Fruit fly (Drosophila melanogaster) whole organism, embryonic: Measurements from ENCODE around the gene CG10435.

Experiments used
- Bdp1 ChIP-seq: fragments of 200-800 bp; sonication (Bioruptor generic); optimal IDR thresholded peaks from 3 replicates; lab custom pipeline; 2016; ENCODE audit warnings: missing biosample characterization, missing genetic modification characterization
- Bteb2 ChIP-seq: fragments of 200-800 bp; sonication (Bioruptor generic); optimal IDR thresholded peaks from 2 replicates; lab custom pipeline; 2016; ENCODE audit warnings: missing biosample characterization, missing genetic modification characterization
- C15 ChIP-seq: fragments of 200-800 bp; sonication (Bioruptor generic); IDR thresholded peaks from 3 replicates; pipeline ENCODE4 v1.3.6; 2022; ENCODE audit warnings: missing biosample characterization, missing genetic modification characterization
- CG10543 ChIP-seq: fragments of 200-800 bp; sonication (Bioruptor generic); optimal IDR thresholded peaks from 3 replicates; lab custom pipeline; 2017; ENCODE audit warnings: missing biosample characterization, mild to moderate bottlenecking, missing genetic modification characterization, moderate library complexity
- CG11723 ChIP-seq: fragments of 200-800 bp; sonication (Bioruptor generic); optimal IDR thresholded peaks from 2 replicates; lab custom pipeline; 2017; ENCODE audit warnings: missing biosample characterization, mild to moderate bottlenecking, missing genetic modification characterization
- CG12769 ChIP-seq: fragments of 200-800 bp; sonication (Bioruptor generic); optimal IDR thresholded peaks from 2 replicates; lab custom pipeline; 2019; ENCODE audit warnings: missing biosample characterization, mild to moderate bottlenecking, missing genetic modification characterization, moderate library complexity
- CG13296 ChIP-seq: fragments of 200-800 bp; sonication (Bioruptor generic); optimal IDR thresholded peaks from 3 replicates; lab custom pipeline; 2018; ENCODE audit warnings: missing biosample characterization, mild to moderate bottlenecking, missing genetic modification characterization
- CG13775 ChIP-seq: fragments of 200-800 bp; sonication (Bioruptor generic); optimal IDR thresholded peaks from 3 replicates; lab custom pipeline; 2017; ENCODE audit warnings: missing biosample characterization, mild to moderate bottlenecking, missing genetic modification characterization
- CG14014 ChIP-seq: fragments of 200-800 bp; sonication (Bioruptor generic); IDR thresholded peaks from 2 replicates; pipeline ENCODE4 v1.3.6; 2022; ENCODE audit warnings: missing biosample characterization, missing genetic modification characterization
- CG2202 ChIP-seq: fragments of 200-800 bp; sonication (Bioruptor generic); optimal IDR thresholded peaks from 2 replicates; lab custom pipeline; 2018; ENCODE audit warnings: missing biosample characterization, mild to moderate bottlenecking, missing genetic modification characterization
- CG30431 ChIP-seq: fragments of 200-800 bp; sonication (Bioruptor generic); optimal IDR thresholded peaks from 2 replicates; lab custom pipeline; 2017; ENCODE audit warnings: missing biosample characterization, missing genetic modification characterization
- CG33557 ChIP-seq: fragments of 200-800 bp; sonication (Bioruptor generic); optimal IDR thresholded peaks from 2 replicates; lab custom pipeline; 2019; ENCODE audit warnings: missing biosample characterization, mild to moderate bottlenecking, missing genetic modification characterization, moderate library complexity
- CG4360 ChIP-seq: fragments of 200-800 bp; sonication (Bioruptor generic); IDR thresholded peaks from 2 replicates; pipeline ENCODE4 v1.3.6; 2022; ENCODE audit warnings: missing biosample characterization, missing genetic modification characterization
- CG4730 ChIP-seq: fragments of 200-800 bp; sonication (Bioruptor generic); IDR thresholded peaks from 2 replicates; pipeline ENCODE4 v1.3.6; 2022; ENCODE audit warnings: missing biosample characterization, missing genetic modification characterization
- CG5953 ChIP-seq: fragments of 200-800 bp; sonication (Bioruptor generic); IDR thresholded peaks from 2 replicates; pipeline ENCODE4 v1.3.6; 2022; ENCODE audit warnings: missing biosample characterization, missing genetic modification characterization
- CG7372 ChIP-seq: fragments of 200-800 bp; sonication (Bioruptor generic); IDR thresholded peaks from 2 replicates; pipeline ENCODE4 v1.3.6; 2022; ENCODE audit warnings: missing biosample characterization, missing genetic modification characterization
- CG7745 ChIP-seq: fragments of 200-800 bp; sonication (Bioruptor generic); optimal IDR thresholded peaks from 2 replicates; lab custom pipeline; 2018; ENCODE audit warnings: missing biosample characterization, mild to moderate bottlenecking, missing genetic modification characterization, moderate library complexity
- CG8290 ChIP-seq, 3 experiments: fragments of 200-800 bp; sonication (Bioruptor generic); optimal IDR thresholded peaks; 2 replicates each; lab custom pipeline; 2016 to 2019; ENCODE audit warnings: missing biosample characterization in 3 of 3, missing genetic modification characterization in 3 of 3, mild to moderate bottlenecking in 2 of 3, moderate library complexity in 1 of 3
- CG8478 ChIP-seq: fragments of >200 bp; optimal IDR thresholded peaks from 2 replicates; lab custom pipeline; 2018
- CG9817 ChIP-seq: fragments of 200-800 bp; sonication (Bioruptor generic); optimal IDR thresholded peaks from 2 replicates; lab custom pipeline; 2018; ENCODE audit warnings: missing biosample characterization, mild to moderate bottlenecking, missing genetic modification characterization, moderate library complexity
- CG9876 ChIP-seq: fragments of 200-800 bp; sonication (Bioruptor generic); optimal IDR thresholded peaks from 2 replicates; lab custom pipeline; 2016; ENCODE audit warnings: missing biosample characterization, missing genetic modification characterization
- Deaf1 ChIP-seq: fragments of 200-800 bp; optimal IDR thresholded peaks from 3 replicates; lab custom pipeline; 2019; ENCODE audit warnings: missing biosample characterization, mild to moderate bottlenecking, missing genetic modification characterization, moderate library complexity
- Elba2 ChIP-seq: fragments of 200-800 bp; sonication (Bioruptor generic); optimal IDR thresholded peaks from 3 replicates; lab custom pipeline; 2016; ENCODE audit warnings: missing biosample characterization, missing genetic modification characterization
- Hr78 ChIP-seq, 2 experiments: fragments of 200-800 bp in 1 of 2; fragments of >200 bp in 1 of 2; sonication (Bioruptor generic) in 1 of 2; optimal IDR thresholded peaks; 2 replicates each; lab custom pipeline; 2017 to 2019; ENCODE audit warnings: missing biosample characterization in 2 of 2, missing genetic modification characterization in 2 of 2, mild to moderate bottlenecking in 1 of 2, moderate library complexity in 1 of 2
- Hsf ChIP-seq: fragments of 200-800 bp; sonication (Bioruptor generic); optimal IDR thresholded peaks from 3 replicates; lab custom pipeline; 2016; ENCODE audit warnings: missing biosample characterization, missing genetic modification characterization
- Med ChIP-seq: fragments of 200-800 bp; sonication (Bioruptor generic); peaks from one replicate; lab custom pipeline; 2016; ENCODE audit warnings: missing biosample characterization, missing genetic modification characterization, mild to moderate bottlenecking, inconsistent platforms, moderate library complexity
- NC2α ChIP-seq: fragments of 200-800 bp; sonication (Bioruptor generic); optimal IDR thresholded peaks from 2 replicates; lab custom pipeline; 2016; ENCODE audit warnings: missing biosample characterization, missing genetic modification characterization
- aop ChIP-seq: fragments of 200-800 bp; sonication (Bioruptor generic); IDR thresholded peaks from 2 replicates; pipeline ENCODE4 v1.3.6; 2022; ENCODE audit warnings: missing biosample characterization, missing genetic modification characterization
- croc ChIP-seq: fragments of 200-800 bp; sonication (Bioruptor generic); conservative IDR thresholded peaks from 3 replicates; pipeline ENCODE4 v1.3.6; 2022; ENCODE audit warnings: missing biosample characterization, missing genetic modification characterization
- cwo ChIP-seq: fragments of 200-800 bp; sonication (Bioruptor generic); optimal IDR thresholded peaks from 3 replicates; lab custom pipeline; 2017; ENCODE audit warnings: missing biosample characterization, missing genetic modification characterization, mild to moderate bottlenecking, moderate library complexity, missing genetic modification reagents
- dimm ChIP-seq: fragments of 200-800 bp; sonication (Bioruptor generic); IDR thresholded peaks from 2 replicates; pipeline ENCODE4 v1.3.6; 2022; ENCODE audit warnings: missing biosample characterization, missing genetic modification characterization
- gsb ChIP-seq: fragments of 200-800 bp; sonication (Bioruptor generic); IDR thresholded peaks from 2 replicates; pipeline ENCODE4 v1.3.6; 2022; ENCODE audit warnings: missing biosample characterization, missing genetic modification characterization
- gsb-n ChIP-seq: fragments of 200-800 bp; sonication (Bioruptor generic); optimal IDR thresholded peaks from 3 replicates; lab custom pipeline; 2018; ENCODE audit warnings: missing biosample characterization, mild to moderate bottlenecking, missing genetic modification characterization
- ind ChIP-seq: fragments of 200-800 bp; sonication (Bioruptor generic); optimal IDR thresholded peaks from 3 replicates; lab custom pipeline; 2016; ENCODE audit warnings: missing biosample characterization, missing genetic modification characterization
- lab ChIP-seq: fragments of 200-800 bp; sonication (Bioruptor generic); optimal IDR thresholded peaks from 3 replicates; lab custom pipeline; 2017; ENCODE audit warnings: missing biosample characterization, missing genetic modification characterization, mild to moderate bottlenecking, moderate library complexity, missing genetic modification reagents
- mam ChIP-seq: fragments of 200-800 bp; sonication (Bioruptor generic); optimal IDR thresholded peaks from 3 replicates; lab custom pipeline; 2016; ENCODE audit warnings: missing biosample characterization, missing genetic modification characterization
- mirr ChIP-seq: fragments of 200-800 bp; sonication (Bioruptor generic); optimal IDR thresholded peaks from 3 replicates; lab custom pipeline; 2018; ENCODE audit warnings: missing biosample characterization, mild to moderate bottlenecking, missing genetic modification characterization
- nerfin-1 ChIP-seq: fragments of 200-800 bp; sonication (Bioruptor generic); optimal IDR thresholded peaks from 3 replicates; lab custom pipeline; 2019; ENCODE audit warnings: missing biosample characterization, mild to moderate bottlenecking, missing genetic modification characterization, moderate library complexity
- onecut ChIP-seq: fragments of 200-800 bp; sonication (Bioruptor generic); IDR thresholded peaks from 2 replicates; pipeline ENCODE4 v1.3.6; 2022; ENCODE audit warnings: missing biosample characterization, missing genetic modification characterization
- p53 ChIP-seq: fragments of 200-800 bp; sonication (Bioruptor generic); optimal IDR thresholded peaks from 2 replicates; lab custom pipeline; 2016; ENCODE audit warnings: missing biosample characterization, missing genetic modification characterization
- pb ChIP-seq: fragments of 200-800 bp; sonication (Bioruptor generic); optimal IDR thresholded peaks from 3 replicates; lab custom pipeline; 2016; ENCODE audit warnings: missing biosample characterization, missing genetic modification characterization
- pfk ChIP-seq: fragments of 200-800 bp; sonication (Bioruptor generic); optimal IDR thresholded peaks from 2 replicates; lab custom pipeline; 2018; ENCODE audit warnings: missing biosample characterization, mild to moderate bottlenecking, missing genetic modification characterization, moderate library complexity
- pita ChIP-seq: fragments of 200-800 bp; sonication (Bioruptor generic); optimal IDR thresholded peaks from 2 replicates; lab custom pipeline; 2017; ENCODE audit warnings: missing biosample characterization, mild to moderate bottlenecking, missing genetic modification characterization
- pnt ChIP-seq: fragments of 200-800 bp; sonication (Bioruptor generic); optimal IDR thresholded peaks from 3 replicates; lab custom pipeline; 2016; ENCODE audit warnings: missing biosample characterization, missing genetic modification characterization
- pros ChIP-seq: fragments of 200-800 bp; sonication (Bioruptor generic); optimal IDR thresholded peaks from 3 replicates; lab custom pipeline; 2019; ENCODE audit warnings: missing biosample characterization, mild to moderate bottlenecking, missing genetic modification characterization, moderate library complexity
- rib ChIP-seq: fragments of 200-800 bp; sonication (Bioruptor generic); IDR thresholded peaks from 2 replicates; pipeline ENCODE4 v1.3.6; 2022; ENCODE audit warnings: missing biosample characterization, missing genetic modification characterization
- sd ChIP-seq: fragments of 200-800 bp; sonication (Bioruptor generic); optimal IDR thresholded peaks from 3 replicates; lab custom pipeline; 2018; ENCODE audit warnings: missing biosample characterization, mild to moderate bottlenecking, missing genetic modification characterization, moderate library complexity
- toy ChIP-seq: fragments of 200-800 bp; sonication (Bioruptor generic); IDR thresholded peaks from 2 replicates; pipeline ENCODE4 v1.3.6; 2022; ENCODE audit warnings: missing biosample characterization, missing genetic modification characterization
- tx ChIP-seq: fragments of 200-800 bp; sonication (Bioruptor generic); optimal IDR thresholded peaks from 2 replicates; lab custom pipeline; 2016; ENCODE audit warnings: missing biosample characterization, missing genetic modification characterization
- usp ChIP-seq: fragments of >200 bp; optimal IDR thresholded peaks from 2 replicates; lab custom pipeline; 2017; ENCODE audit warnings: missing biosample characterization, missing genetic modification characterization
- z ChIP-seq: fragments of 200-800 bp; sonication (Bioruptor generic); IDR thresholded peaks from 3 replicates; pipeline ENCODE4 v1.3.6; 2022; ENCODE audit warnings: missing biosample characterization, missing genetic modification characterization
- zen2 ChIP-seq: fragments of 200-800 bp; sonication (Bioruptor generic); IDR thresholded peaks from 3 replicates; pipeline ENCODE4 v1.3.6; 2022; ENCODE audit warnings: missing biosample characterization, missing genetic modification characterization; ENCODE audit not compliant: partially characterized antibody

Gene CG10435

dm6 chr3R:8009080-8009620, 3.9 kb downstream of the CG10435 start, which contains the start of the genes CG11052 and CG3223 (continued):
- no peak for TF ChIP-seq aop (GFP tag; lab: Robert Waterston, UW)
- no peak for TF ChIP-seq NC2α (GFP tag; lab: Kevin White, UChicago)
- no peak for TF ChIP-seq CG30431 (GFP tag; lab: Kevin White, UChicago)
- TF ChIP-seq CG14014 (GFP tag; lab: Robert Waterston, UW), result no peak; the same call in 1 of the 2 replicates
- no peak for TF ChIP-seq gsb (GFP tag; lab: Robert Waterston, UW)
- TF ChIP-seq onecut, result peak; percentile 52
- TF ChIP-seq pros (GFP tag; lab: Kevin White, UChicago), result no peak
- TF ChIP-seq CG4360, result no peak
- TF ChIP-seq toy (GFP tag; lab: Robert Waterston, UW), result no peak
- TF ChIP-seq CG11723 (GFP tag; lab: Kevin White, UChicago), result no peak
- no peak for TF ChIP-seq z
- no peak for TF ChIP-seq ind (GFP tag; lab: Kevin White, UChicago)
- no peak for TF ChIP-seq gsb-n (tag; lab: Kevin White, UChicago)
- no peak for TF ChIP-seq CG9876 (GFP tag; lab: Kevin White, UChicago)
- no peak for TF ChIP-seq pfk (GFP tag; lab: Kevin White, UChicago)
- TF ChIP-seq Elba2, result peak; percentile 94
- no peak for TF ChIP-seq usp (GFP tag; lab: Kevin White, UChicago)
- no peak for TF ChIP-seq CG2202 (tag; lab: Kevin White, UChicago)
- peak; percentile 8 for TF ChIP-seq mam (GFP tag; lab: Kevin White, UChicago)
- TF ChIP-seq tx (GFP tag; lab: Kevin White, UChicago), result no peak
- TF ChIP-seq p53 (GFP tag; lab: Kevin White, UChicago), result no peak
- TF ChIP-seq CG7372, result no peak
- TF ChIP-seq rib (GFP tag; lab: Robert Waterston, UW), result no peak
- no peak for TF ChIP-seq pb
- TF ChIP-seq mirr (GFP tag; lab: Kevin White, UChicago), result peak; percentile 10
- no peak for TF ChIP-seq CG4730
- TF ChIP-seq CG8478 (lab: Kevin White, UChicago), result no peak
- TF ChIP-seq CG9817 (tag; lab: Kevin White, UChicago), result no peak
- TF ChIP-seq cwo, result no peak
- TF ChIP-seq CG13296 (GFP tag; lab: Kevin White, UChicago), result peak; percentile 34
- no peak for TF ChIP-seq CG33557 (GFP tag; lab: Kevin White, UChicago)
- no peak for TF ChIP-seq CG7745
- TF ChIP-seq C15 (GFP tag; lab: Robert Waterston, UW), result no peak
- no peak for TF ChIP-seq dimm (GFP tag; lab: Robert Waterston, UW)
- TF ChIP-seq pnt (GFP tag; lab: Kevin White, UChicago), result no peak
- no peak for TF ChIP-seq CG12769 (tag; lab: Kevin White, UChicago)
- no peak for TF ChIP-seq zen2
- TF ChIP-seq Bteb2 (GFP tag; lab: Kevin White, UChicago), result no peak
- no peak for TF ChIP-seq CG13775
- no peak for TF ChIP-seq CG8290 (GFP tag; optimal IDR thresholded peaks at IDR 0.05; lab: Kevin White, UChicago)
- TF ChIP-seq CG8290 (tag; optimal IDR thresholded peaks at IDR 0.05; lab: Kevin White, UChicago), result peak in 1 of 2 experiments; percentile 12
- no peak for TF ChIP-seq Bdp1 (GFP tag; lab: Kevin White, UChicago)
- TF ChIP-seq Hr78 (GFP tag; optimal IDR thresholded peaks at IDR 0.05; lab: Kevin White, UChicago), result no peak
- peak; percentile 89 for TF ChIP-seq Med
- TF ChIP-seq croc (GFP tag; lab: Robert Waterston, UW), result no peak
- TF ChIP-seq CG10543 (GFP tag; lab: Kevin White, UChicago), result peak; percentile 6
- TF ChIP-seq nerfin-1 (tag; lab: Kevin White, UChicago), result no peak
- TF ChIP-seq sd (tag; lab: Kevin White, UChicago), result no peak
- no peak for TF ChIP-seq Hsf (GFP tag; lab: Kevin White, UChicago)
- TF ChIP-seq Deaf1 (tag; lab: Kevin White, UChicago), result no peak
- TF ChIP-seq lab (GFP tag; lab: Kevin White, UChicago), result no peak
- TF ChIP-seq CG5953, result no peak
- no peak for TF ChIP-seq pita (GFP tag; lab: Kevin White, UChicago)
